Worm (Caenorhabditis elegans) whole organism, L2 larva: ENCODE results near the gene spp-29.

Experiments
- lsy-2 ChIP-seq, 2 experiments: fragments of 150-350 bp in 1 of 2; sonication (generic microtip) in 1 of 2; optimal IDR thresholded peaks; 2 replicates each; lab custom pipeline; 2014 to 2017; ENCODE audit warnings: missing biosample characterization in 2 of 2, missing genetic modification characterization in 2 of 2
- nhr-21 ChIP-seq: fragments of 150-350 bp; optimal IDR thresholded peaks from 2 replicates; lab custom pipeline; 2014; ENCODE audit warnings: missing biosample characterization, missing genetic modification characterization
- ztf-11 ChIP-seq: sonication (generic microtip); optimal IDR thresholded peaks from 2 replicates; lab custom pipeline; 2017; ENCODE audit warnings: missing biosample characterization, missing genetic modification characterization

ce11 chrV:17739801-17740200 is 43.1 kb upstream of the spp-29 start, which contains the start of gene cutl-4:
- TF ChIP-seq nhr-21 (tag; lab: Kevin White, UChicago) (no peak), lsy-2 (tag; optimal IDR thresholded peaks at IDR 0.05; lab: Kevin White, UChicago) (no peak), ztf-11 (tag; lab: Kevin White, UChicago) (no peak)
